Worm (Caenorhabditis elegans) whole organism, late embryonic: ENCODE measurements around the gene T28A8.6.
A peak's percentile ranks its signal among the peaks of the same experiment; 100 is the strongest.

Experiments
- C08G9.2 ChIP-seq: sonication (generic microtip); optimal IDR thresholded peaks from 2 replicates; lab custom pipeline; 2016; ENCODE audit warnings: mild to moderate bottlenecking, missing genetic modification characterization, moderate library complexity, missing compliant biosample characterization
- C38D4.7 ChIP-seq: fragments of 200-800 bp; sonication (Bioruptor generic); optimal IDR thresholded peaks from 2 replicates; lab custom pipeline; 2018; ENCODE audit warnings: mild to moderate bottlenecking, missing genetic modification characterization, moderate library complexity, missing compliant biosample characterization
- F13H6.1 ChIP-seq: sonication (generic microtip); optimal IDR thresholded peaks from 2 replicates; lab custom pipeline; 2016; ENCODE audit warnings: missing genetic modification characterization, missing compliant biosample characterization
- K02D7.2 ChIP-seq: sonication (generic microtip); optimal IDR thresholded peaks from 2 replicates; lab custom pipeline; 2017; ENCODE audit warnings: mild to moderate bottlenecking, missing genetic modification characterization, missing compliant biosample characterization
- T23F11.4 ChIP-seq: fragments of 200-800 bp; sonication (Bioruptor generic); optimal IDR thresholded peaks from 2 replicates; lab custom pipeline; 2018; ENCODE audit warnings: mild to moderate bottlenecking, missing genetic modification characterization, missing compliant biosample characterization
- ahr-1 ChIP-seq: sonication (generic microtip); optimal IDR thresholded peaks from 2 replicates; lab custom pipeline; 2016; ENCODE audit warnings: missing genetic modification characterization, missing compliant biosample characterization
- ama-1 ChIP-seq: fragments of 150-350 bp; optimal IDR thresholded peaks from 2 replicates; lab custom pipeline; 2014
- ceh-14 ChIP-seq: sonication (generic microtip); optimal IDR thresholded peaks from 2 replicates; lab custom pipeline; 2016; ENCODE audit warnings: missing genotype, missing genetic modification characterization, missing compliant biosample characterization
- ceh-18 ChIP-seq: sonication (generic microtip); optimal IDR thresholded peaks from 2 replicates; lab custom pipeline; 2016; ENCODE audit warnings: missing genetic modification characterization, missing compliant biosample characterization
- ceh-19 ChIP-seq: fragments of 200-800 bp; sonication (Bioruptor generic); optimal IDR thresholded peaks from 2 replicates; lab custom pipeline; 2018; ENCODE audit warnings: mild to moderate bottlenecking, missing genetic modification characterization, missing compliant biosample characterization
- ceh-30 ChIP-seq: fragments of 150-350 bp; optimal IDR thresholded peaks from 2 replicates; lab custom pipeline; 2014; ENCODE audit warnings: missing biosample characterization, missing genetic modification characterization
- ceh-34 ChIP-seq: sonication (generic microtip); optimal IDR thresholded peaks from 2 replicates; lab custom pipeline; 2016; ENCODE audit warnings: mild to moderate bottlenecking, missing genetic modification characterization, missing compliant biosample characterization
- ceh-6 ChIP-seq: fragments of 200-800 bp; sonication (Bioruptor generic); optimal IDR thresholded peaks from 2 replicates; lab custom pipeline; 2018; ENCODE audit warnings: mild to moderate bottlenecking, missing genetic modification characterization, missing compliant biosample characterization
- dmd-4 ChIP-seq: sonication (generic microtip); optimal IDR thresholded peaks from 2 replicates; lab custom pipeline; 2016; ENCODE audit warnings: borderline replicate concordance, missing genetic modification characterization, missing compliant biosample characterization
- dve-1 ChIP-seq: sonication (generic microtip); optimal IDR thresholded peaks from 2 replicates; lab custom pipeline; 2017; ENCODE audit warnings: antibody characterized with exemption, mild to moderate bottlenecking, missing genetic modification characterization, missing compliant biosample characterization
- elt-2 ChIP-seq: sonication (generic microtip); optimal IDR thresholded peaks from 2 replicates; lab custom pipeline; 2016; ENCODE audit warnings: missing genetic modification reagents, missing genetic modification characterization, missing compliant biosample characterization
- ets-4 ChIP-seq: sonication (generic microtip); optimal IDR thresholded peaks from 2 replicates; lab custom pipeline; 2016; ENCODE audit warnings: missing genetic modification characterization, missing compliant biosample characterization
- eyg-1 ChIP-seq: sonication (generic microtip); optimal IDR thresholded peaks from 2 replicates; lab custom pipeline; 2016; ENCODE audit warnings: missing genotype, missing genetic modification characterization, missing compliant biosample characterization
- fkh-10 ChIP-seq: fragments of 150-350 bp; optimal IDR thresholded peaks from 2 replicates; lab custom pipeline; 2014; ENCODE audit warnings: missing biosample characterization, missing genetic modification reagents, missing genetic modification characterization
- gmeb-2 ChIP-seq: sonication (generic microtip); optimal IDR thresholded peaks from 2 replicates; lab custom pipeline; 2016; ENCODE audit warnings: missing genetic modification characterization, inconsistent platforms, missing compliant biosample characterization
- hlh-15 ChIP-seq: sonication (generic microtip); optimal IDR thresholded peaks from 2 replicates; lab custom pipeline; 2016; ENCODE audit warnings: missing genetic modification characterization, missing compliant biosample characterization
- hlh-30 ChIP-seq: sonication (generic microtip); optimal IDR thresholded peaks from 2 replicates; lab custom pipeline; 2017; ENCODE audit warnings: antibody characterized with exemption, missing genetic modification characterization, missing compliant biosample characterization; ENCODE audit not compliant: insufficient read depth
- hlh-6 ChIP-seq: sonication (generic microtip); optimal IDR thresholded peaks from 2 replicates; lab custom pipeline; 2016; ENCODE audit warnings: missing genotype, missing genetic modification characterization, missing compliant biosample characterization
- lim-6 ChIP-seq: sonication (generic microtip); optimal IDR thresholded peaks from 2 replicates; lab custom pipeline; 2016; ENCODE audit warnings: missing genetic modification characterization, missing compliant biosample characterization
- lin-11 ChIP-seq: fragments of 200-800 bp; sonication (Bioruptor generic); optimal IDR thresholded peaks from 2 replicates; lab custom pipeline; 2018; ENCODE audit warnings: mild to moderate bottlenecking, missing genetic modification characterization, missing compliant biosample characterization
- madf-2 ChIP-seq: sonication (generic microtip); optimal IDR thresholded peaks from 2 replicates; lab custom pipeline; 2017; ENCODE audit warnings: missing genetic modification characterization, missing compliant biosample characterization
- nfya-1 ChIP-seq: sonication (generic microtip); optimal IDR thresholded peaks from 2 replicates; lab custom pipeline; 2017; ENCODE audit warnings: missing genetic modification characterization, mild to moderate bottlenecking, missing compliant biosample characterization, antibody characterized with exemption, moderate library complexity
- nhr-11 ChIP-seq: fragments of 150-350 bp; optimal IDR thresholded peaks from 2 replicates; lab custom pipeline; 2014; ENCODE audit warnings: missing biosample characterization, missing genetic modification characterization
- nhr-232 ChIP-seq: sonication (generic microtip); optimal IDR thresholded peaks from 2 replicates; lab custom pipeline; 2016; ENCODE audit warnings: missing genetic modification characterization, missing compliant biosample characterization
- npax-4 ChIP-seq: sonication (generic microtip); optimal IDR thresholded peaks from 2 replicates; lab custom pipeline; 2016; ENCODE audit warnings: missing genetic modification characterization, missing compliant biosample characterization
- odd-2 ChIP-seq: sonication (generic microtip); optimal IDR thresholded peaks from 2 replicates; lab custom pipeline; 2017; ENCODE audit warnings: antibody characterized with exemption, mild to moderate bottlenecking, missing genetic modification characterization, missing compliant biosample characterization
- pag-3 ChIP-seq: sonication (generic microtip); optimal IDR thresholded peaks from 2 replicates; lab custom pipeline; 2016; ENCODE audit warnings: missing compliant biosample characterization, missing genetic modification characterization, borderline replicate concordance
- pat-9 ChIP-seq: fragments of 200-800 bp; sonication (Bioruptor generic); optimal IDR thresholded peaks from 2 replicates; lab custom pipeline; 2018; ENCODE audit warnings: mild to moderate bottlenecking, missing genetic modification characterization, moderate library complexity, missing compliant biosample characterization
- pha-2 ChIP-seq: sonication (generic microtip); optimal IDR thresholded peaks from 2 replicates; lab custom pipeline; 2017; ENCODE audit warnings: mild to moderate bottlenecking, missing genetic modification characterization, missing compliant biosample characterization
- pqm-1 ChIP-seq: sonication (generic microtip); optimal IDR thresholded peaks from 2 replicates; lab custom pipeline; 2016; ENCODE audit warnings: missing genetic modification characterization, missing compliant biosample characterization
- sox-2 ChIP-seq: fragments of 200-800 bp; sonication (Bioruptor generic); IDR thresholded peaks from 2 replicates; pipeline ENCODE4 v1.3.6; 2022; ENCODE audit warnings: missing genetic modification reagents, missing genetic modification characterization, missing compliant biosample characterization
- sox-4 ChIP-seq: sonication (generic microtip); optimal IDR thresholded peaks from 2 replicates; lab custom pipeline; 2017; ENCODE audit warnings: mild to moderate bottlenecking, missing genetic modification characterization, inconsistent platforms, missing compliant biosample characterization
- tbx-2 ChIP-seq: sonication (generic microtip); optimal IDR thresholded peaks from 2 replicates; lab custom pipeline; 2016; ENCODE audit warnings: missing genetic modification characterization, missing compliant biosample characterization
- tbx-7 ChIP-seq: sonication (generic microtip); optimal IDR thresholded peaks from 2 replicates; lab custom pipeline; 2016; ENCODE audit warnings: missing genotype, missing genetic modification characterization, missing compliant biosample characterization
- unc-3 ChIP-seq, 2 experiments: fragments of 200-800 bp in 1 of 2; sonication (Bioruptor generic) in 1 of 2; sonication (generic microtip) in 1 of 2; conservative IDR thresholded peaks in 1 of 2; optimal IDR thresholded peaks in 1 of 2; 2 replicates each; pipeline versions ENCODE4 v1.3.6 to Lab custom; 2016 to 2022; ENCODE audit warnings: missing compliant biosample characterization in 2 of 2, missing genetic modification characterization in 2 of 2, missing genetic modification reagents in 1 of 2
- unc-42 ChIP-seq: sonication (generic microtip); optimal IDR thresholded peaks from 2 replicates; lab custom pipeline; 2016; ENCODE audit warnings: missing genotype, missing genetic modification characterization, missing compliant biosample characterization
- unc-86 ChIP-seq: sonication (generic microtip); optimal IDR thresholded peaks from 2 replicates; lab custom pipeline; 2016; ENCODE audit warnings: missing genetic modification characterization, missing compliant biosample characterization
- zip-5 ChIP-seq: sonication (generic microtip); optimal IDR thresholded peaks from 2 replicates; lab custom pipeline; 2016; ENCODE audit warnings: missing genetic modification characterization, missing compliant biosample characterization
- ztf-16 ChIP-seq: sonication (generic microtip); optimal IDR thresholded peaks from 2 replicates; lab custom pipeline; 2017; ENCODE audit warnings: missing genetic modification characterization, missing compliant biosample characterization

Gene T28A8.6

ce11 chrIII:13461535-13461934, 37.5 kb upstream of the T28A8.6 start:
- TF ChIP-seq K02D7.2 (tag; lab: Kevin White, UChicago) = no peak
- TF ChIP-seq nhr-232 (tag; lab: Kevin White, UChicago) = no peak
- TF ChIP-seq elt-2 (tag; lab: Kevin White, UChicago) = no peak
- TF ChIP-seq ceh-19 = no peak
- TF ChIP-seq pqm-1 (tag; lab: Kevin White, UChicago) = no peak
- TF ChIP-seq ets-4 (tag; lab: Kevin White, UChicago) = no peak
- TF ChIP-seq hlh-30 = no peak

ce11 chrIII:13462138-13462634, 36.8 kb upstream of the T28A8.6 start, which contains the start of the genes abcf-2 and T27E9.2:
abcf-2 (minus strand) TSS chrIII:13462238.
T27E9.2 (minus strand) TSS chrIII:13462584.
- TF ChIP-seq dve-1 (tag; lab: Kevin White, UChicago) = no peak
- no peak for TF ChIP-seq ceh-19
- TF ChIP-seq zip-5 = no peak
- TF ChIP-seq pha-2 = no peak
- no peak for TF ChIP-seq gmeb-2 (tag; lab: Kevin White, UChicago)
- no peak for TF ChIP-seq ceh-14 (tag; lab: Kevin White, UChicago)
- TF ChIP-seq odd-2 = no peak
- TF ChIP-seq tbx-2 (tag; lab: Kevin White, UChicago) = no peak
- TF ChIP-seq nhr-11 (tag; lab: Kevin White, UChicago) = no peak
- TF ChIP-seq, all 69 proteins: peak for 0

ce11 chrIII:13462965-13463783, 35.8 kb upstream of the T28A8.6 start, which contains the start of gene ant-1.1:
ant-1.1 (plus strand) TSS chrIII:13463163.
- TF ChIP-seq T23F11.4 (GFP tag; lab: Kevin White, UChicago) (peak; percentile 14), sox-4 (tag; lab: Kevin White, UChicago) (no peak), dmd-4 (no peak), pat-9 (no peak), C08G9.2 (tag; lab: Kevin White, UChicago) (no peak), ahr-1 (tag; lab: Kevin White, UChicago) (no peak), lin-11 (no peak), ztf-16 (tag; lab: Kevin White, UChicago) (peak; percentile 31), nhr-11 (tag; lab: Kevin White, UChicago) (no peak), hlh-6 (no peak), F13H6.1 (tag; lab: Kevin White, UChicago) (no peak), K02D7.2 (tag; lab: Kevin White, UChicago) (peak; percentile 14), hlh-15 (tag; lab: Kevin White, UChicago) (no peak), lim-6 (tag; lab: Kevin White, UChicago) (no peak), ceh-34 (tag; lab: Kevin White, UChicago) (peak; percentile 87), ama-1 (lab: Kevin White, UChicago) (no peak), ets-4 (tag; lab: Kevin White, UChicago) (peak; percentile 50), nfya-1 (tag; lab: Kevin White, UChicago) (peak; percentile 95), unc-86 (peak; percentile 55), fkh-10 (GFP tag; lab: Kevin White, UChicago) (no peak), unc-42 (tag; lab: Kevin White, UChicago) (peak; percentile 77), unc-3 (GFP tag; conservative IDR thresholded peaks at IDR 0.05; lab: Robert Waterston, UW) (0 out of 2 replicates have a peak, but pooled peaks have one; percentile 29), unc-3 (tag; optimal IDR thresholded peaks at IDR 0.05; lab: Kevin White, UChicago) (no peak), ceh-19 (peak; percentile 42), tbx-7 (tag; lab: Kevin White, UChicago) (no peak), ceh-14 (tag; lab: Kevin White, UChicago) (peak; percentile 56), sox-2 (GFP tag; lab: Robert Waterston, UW) (no peak), madf-2 (tag; lab: Kevin White, UChicago) (no peak), tbx-2 (tag; lab: Kevin White, UChicago) (peak; percentile 75), pha-2 (peak; percentile 18), hlh-30 (peak; percentile 53), eyg-1 (tag; lab: Kevin White, UChicago) (no peak), pqm-1 (tag; lab: Kevin White, UChicago) (no peak), nhr-232 (tag; lab: Kevin White, UChicago) (no peak), npax-4 (tag; lab: Kevin White, UChicago) (no peak), zip-5 (no peak), pag-3 (tag; lab: Kevin White, UChicago) (no peak), ceh-18 (tag; lab: Kevin White, UChicago) (peak; percentile 82), ceh-30 (tag; lab: Kevin White, UChicago) (no peak), ceh-6 (GFP tag; lab: Kevin White, UChicago) (no peak), C38D4.7 (GFP tag; lab: Kevin White, UChicago) (peak; percentile 7)
